Worm (Caenorhabditis elegans) whole organism, L3 larva: ENCODE data around the gene srx-13.

Experiments used
- ceh-16 ChIP-seq: sonication (generic microtip); optimal IDR thresholded peaks from 2 replicates; lab custom pipeline; 2017; ENCODE audit warnings: missing biosample characterization, missing genetic modification characterization
- fkh-10 ChIP-seq: sonication (generic microtip); optimal IDR thresholded peaks from 2 replicates; lab custom pipeline; 2017; ENCODE audit warnings: missing biosample characterization, missing genetic modification reagents, missing genetic modification characterization
- nhr-67 ChIP-seq: fragments of 150-350 bp; optimal IDR thresholded peaks from 2 replicates; lab custom pipeline; 2014; ENCODE audit warnings: missing biosample characterization, missing genetic modification characterization
- nhr-77 ChIP-seq: fragments of 150-350 bp; optimal IDR thresholded peaks from 2 replicates; lab custom pipeline; 2014; ENCODE audit warnings: missing biosample characterization, missing genetic modification characterization
- snpc-4 ChIP-seq: fragments of 150-350 bp; optimal IDR thresholded peaks from 2 replicates; lab custom pipeline; 2014; ENCODE audit warnings: missing biosample characterization, missing genetic modification characterization

- TF ChIP-seq fkh-10 (GFP tag; lab: Kevin White, UChicago), result no peak
- no peak for TF ChIP-seq snpc-4
- no peak for TF ChIP-seq ceh-16
- TF ChIP-seq nhr-77 (tag; lab: Kevin White, UChicago), result no peak
- no peak for TF ChIP-seq nhr-67 (tag; lab: Kevin White, UChicago)
Measured at ce11 chrIV:1104518-1104917, 13.9 kb downstream of the srx-13 start, which contains the start of the genes C44B12.9 and C44B12.3.
